Worm (Caenorhabditis elegans) whole organism, L2 larva: Measurements from ENCODE around the gene C15B12.4.

Experiments
- C34F6.9 ChIP-seq: fragments of 150-350 bp; optimal IDR thresholded peaks from 2 replicates; lab custom pipeline; 2014; ENCODE audit warnings: missing biosample characterization, missing genetic modification characterization
- F13H6.1 ChIP-seq: sonication (generic microtip); optimal IDR thresholded peaks from 2 replicates; lab custom pipeline; 2016; ENCODE audit warnings: missing genetic modification characterization, missing compliant biosample characterization
- R02D3.7 ChIP-seq: fragments of 150-350 bp; optimal IDR thresholded peaks from 2 replicates; lab custom pipeline; 2014; ENCODE audit warnings: missing biosample characterization, missing genetic modification characterization
- Y55F3AM.14 ChIP-seq: fragments of 200-800 bp; sonication (Bioruptor generic); optimal IDR thresholded peaks from 2 replicates; lab custom pipeline; 2018; ENCODE audit warnings: mild to moderate bottlenecking, missing genetic modification characterization, missing compliant biosample characterization
- ZK546.5 ChIP-seq: sonication (generic microtip); optimal IDR thresholded peaks from 2 replicates; lab custom pipeline; 2017; ENCODE audit warnings: missing biosample characterization, missing genetic modification characterization
- alr-1 ChIP-seq: fragments of 150-350 bp; optimal IDR thresholded peaks from 2 replicates; lab custom pipeline; 2014; ENCODE audit warnings: missing biosample characterization, missing genetic modification characterization
- aly-2 ChIP-seq: fragments of 150-350 bp; optimal IDR thresholded peaks from 2 replicates; lab custom pipeline; 2014; ENCODE audit warnings: missing biosample characterization, missing genetic modification characterization
- ama-1 ChIP-seq: fragments of 150-350 bp; optimal IDR thresholded peaks from 2 replicates; lab custom pipeline; 2018; ENCODE audit warnings: inconsistent platforms
- blmp-1 ChIP-seq: sonication (generic microtip); optimal IDR thresholded peaks from 2 replicates; lab custom pipeline; 2017; ENCODE audit warnings: missing genetic modification characterization, mild to moderate bottlenecking, missing compliant biosample characterization, antibody characterized with exemption, moderate library complexity; ENCODE audit not compliant: insufficient read depth
- ceh-16 ChIP-seq: fragments of 150-350 bp; optimal IDR thresholded peaks from 2 replicates; lab custom pipeline; 2014; ENCODE audit warnings: missing biosample characterization, missing genetic modification characterization
- ceh-82 ChIP-seq: fragments of 150-350 bp; optimal IDR thresholded peaks from 2 replicates; lab custom pipeline; 2014; ENCODE audit warnings: missing biosample characterization, missing genetic modification characterization
- crh-2 ChIP-seq: sonication (generic microtip); optimal IDR thresholded peaks from 2 replicates; lab custom pipeline; 2017; ENCODE audit warnings: missing biosample characterization, missing genetic modification characterization
- dmd-4 ChIP-seq: sonication (generic microtip); optimal IDR thresholded peaks from 2 replicates; lab custom pipeline; 2017; ENCODE audit warnings: missing biosample characterization, missing genetic modification characterization
- egl-27 ChIP-seq: sonication (generic microtip); optimal IDR thresholded peaks from 3 replicates; lab custom pipeline; 2017; ENCODE audit warnings: missing biosample characterization, missing genetic modification reagents, missing genetic modification characterization
- elt-1 ChIP-seq: fragments of 150-350 bp; optimal IDR thresholded peaks from 2 replicates; lab custom pipeline; 2014; ENCODE audit warnings: missing biosample characterization, missing genetic modification characterization
- elt-3 ChIP-seq: sonication (generic microtip); optimal IDR thresholded peaks from 2 replicates; lab custom pipeline; 2017; ENCODE audit warnings: missing biosample characterization, missing genetic modification characterization
- fos-1 ChIP-seq: fragments of 150-350 bp; optimal IDR thresholded peaks from 2 replicates; lab custom pipeline; 2014; ENCODE audit warnings: missing biosample characterization, missing genetic modification characterization
- gmeb-1 ChIP-seq: fragments of 150-350 bp; optimal IDR thresholded peaks from 2 replicates; lab custom pipeline; 2014; ENCODE audit warnings: missing biosample characterization, missing genetic modification characterization
- lin-11 ChIP-seq: fragments of 150-350 bp; sonication (generic microtip); optimal IDR thresholded peaks from 2 replicates; lab custom pipeline; 2014; ENCODE audit warnings: missing biosample characterization, missing genetic modification characterization, inconsistent platforms, mixed read lengths
- lin-13 ChIP-seq: fragments of 150-350 bp; optimal IDR thresholded peaks from 2 replicates; lab custom pipeline; 2014; ENCODE audit warnings: missing biosample characterization, missing genetic modification reagents, missing genetic modification characterization
- lin-39 ChIP-seq: fragments of 150-350 bp; optimal IDR thresholded peaks from 2 replicates; lab custom pipeline; 2014; ENCODE audit warnings: missing biosample characterization, missing genetic modification reagents, missing genetic modification characterization
- lsy-2 ChIP-seq, 2 experiments: fragments of 150-350 bp in 1 of 2; sonication (generic microtip) in 1 of 2; optimal IDR thresholded peaks; 2 replicates each; lab custom pipeline; 2014 to 2017; ENCODE audit warnings: missing biosample characterization in 2 of 2, missing genetic modification characterization in 2 of 2
- mab-5 ChIP-seq: fragments of 150-350 bp; optimal IDR thresholded peaks from 2 replicates; lab custom pipeline; 2014; ENCODE audit warnings: missing biosample characterization, missing genetic modification characterization
- mbf-1 ChIP-seq: sonication (generic microtip); optimal IDR thresholded peaks from 2 replicates; lab custom pipeline; 2017; ENCODE audit warnings: missing biosample characterization, missing genetic modification characterization
- mdl-1 ChIP-seq, 2 experiments: fragments of 150-350 bp in 1 of 2; sonication (generic microtip) in 1 of 2; optimal IDR thresholded peaks; 2 replicates each; lab custom pipeline; 2017; ENCODE audit warnings: missing biosample characterization in 2 of 2, missing genetic modification characterization in 2 of 2
- nhr-10 ChIP-seq: sonication (generic microtip); optimal IDR thresholded peaks from 2 replicates; lab custom pipeline; 2017; ENCODE audit warnings: missing biosample characterization, missing genetic modification characterization
- nhr-11 ChIP-seq: fragments of 150-350 bp; optimal IDR thresholded peaks from 2 replicates; lab custom pipeline; 2014; ENCODE audit warnings: missing biosample characterization, missing genetic modification characterization
- nhr-12 ChIP-seq: fragments of 150-350 bp; optimal IDR thresholded peaks from 2 replicates; lab custom pipeline; 2014; ENCODE audit warnings: missing biosample characterization, missing genetic modification characterization
- nhr-129 ChIP-seq: fragments of 150-350 bp; optimal IDR thresholded peaks from 2 replicates; lab custom pipeline; 2014; ENCODE audit warnings: missing biosample characterization, missing genetic modification characterization
- nhr-21 ChIP-seq: fragments of 150-350 bp; optimal IDR thresholded peaks from 2 replicates; lab custom pipeline; 2014; ENCODE audit warnings: missing biosample characterization, missing genetic modification characterization
- nhr-23 ChIP-seq: fragments of 150-350 bp; optimal IDR thresholded peaks from 2 replicates; lab custom pipeline; 2014; ENCODE audit warnings: missing biosample characterization, missing genetic modification reagents, missing genetic modification characterization
- nhr-237 ChIP-seq: fragments of 150-350 bp; optimal IDR thresholded peaks from 2 replicates; lab custom pipeline; 2014; ENCODE audit warnings: missing biosample characterization, missing genetic modification characterization
- nhr-25 ChIP-seq: fragments of 150-350 bp; sonication (generic microtip); optimal IDR thresholded peaks from 3 replicates; lab custom pipeline; 2014; ENCODE audit warnings: missing biosample characterization, missing genetic modification characterization
- nhr-6 ChIP-seq: fragments of 150-350 bp; optimal IDR thresholded peaks from 2 replicates; lab custom pipeline; 2014; ENCODE audit warnings: missing biosample characterization, missing genetic modification characterization
- nhr-77 ChIP-seq: fragments of 150-350 bp; optimal IDR thresholded peaks from 2 replicates; lab custom pipeline; 2014; ENCODE audit warnings: missing biosample characterization, missing genetic modification characterization
- peb-1 ChIP-seq: fragments of 150-350 bp; optimal IDR thresholded peaks from 2 replicates; lab custom pipeline; 2014; ENCODE audit warnings: missing biosample characterization, missing genetic modification characterization
- sem-4 ChIP-seq: fragments of 150-350 bp; optimal IDR thresholded peaks from 2 replicates; lab custom pipeline; 2014; ENCODE audit warnings: missing biosample characterization, missing genetic modification reagents, missing genetic modification characterization
- skn-1 ChIP-seq: sonication (generic microtip); optimal IDR thresholded peaks from 2 replicates; lab custom pipeline; 2017; ENCODE audit warnings: missing biosample characterization, missing genetic modification characterization
- sma-3 ChIP-seq: sonication (generic microtip); optimal IDR thresholded peaks from 2 replicates; lab custom pipeline; 2016; ENCODE audit warnings: missing genetic modification reagents, missing genetic modification characterization, missing compliant biosample characterization
- sma-9 ChIP-seq, 2 experiments: fragments of 150-350 bp in 1 of 2; sonication (generic microtip) in 1 of 2; optimal IDR thresholded peaks; 2 replicates each; lab custom pipeline; 2014 to 2016; ENCODE audit warnings: missing genetic modification characterization in 2 of 2, mild to moderate bottlenecking in 1 of 2, missing biosample characterization in 1 of 2, missing compliant biosample characterization in 1 of 2, missing genetic modification reagents in 1 of 2, moderate library complexity in 1 of 2
- snpc-4 ChIP-seq: fragments of 150-350 bp; optimal IDR thresholded peaks from 2 replicates; lab custom pipeline; 2014; ENCODE audit warnings: missing biosample characterization, missing genetic modification characterization
- unc-39 ChIP-seq: fragments of 150-350 bp; optimal IDR thresholded peaks from 2 replicates; lab custom pipeline; 2014; ENCODE audit warnings: missing biosample characterization, missing genetic modification characterization
- unc-55 ChIP-seq: fragments of 150-350 bp; sonication (generic microtip); optimal IDR thresholded peaks from 3 replicates; lab custom pipeline; 2014; ENCODE audit warnings: missing biosample characterization, missing genetic modification reagents, missing genetic modification characterization
- unc-62 ChIP-seq: fragments of 150-350 bp; optimal IDR thresholded peaks from 2 replicates; lab custom pipeline; 2014; ENCODE audit warnings: missing biosample characterization, missing genetic modification reagents, missing genetic modification characterization
- zag-1 ChIP-seq: fragments of 150-350 bp; optimal IDR thresholded peaks from 2 replicates; lab custom pipeline; 2014; ENCODE audit warnings: missing biosample characterization, missing genetic modification characterization
- ztf-1 ChIP-seq: fragments of 200-800 bp; sonication (Bioruptor generic); conservative IDR thresholded peaks from 2 replicates; pipeline ENCODE4 v1.3.6; 2022; ENCODE audit warnings: missing genetic modification characterization, missing compliant biosample characterization
- ztf-11 ChIP-seq: sonication (generic microtip); optimal IDR thresholded peaks from 2 replicates; lab custom pipeline; 2017; ENCODE audit warnings: missing biosample characterization, missing genetic modification characterization
- ztf-4 ChIP-seq: fragments of 150-350 bp; optimal IDR thresholded peaks from 2 replicates; lab custom pipeline; 2014; ENCODE audit warnings: missing biosample characterization, missing genetic modification characterization

The C15B12.4 gene

ce11 chrX:6518537-6518936, 45.0 kb upstream of the C15B12.4 start, which contains the start of gene ets-4:
TSS of gene ets-4 (plus strand) at chrX:6518883.
- TF ChIP-seq gmeb-1 (peak; percentile 62), sma-3 (peak; percentile 23), F13H6.1 (tag; lab: Kevin White, UChicago) (peak; percentile 56), fos-1 (tag; lab: Kevin White, UChicago) (peak; percentile 65), nhr-25 (no peak), ceh-16 (tag; lab: Kevin White, UChicago) (no peak), crh-2 (tag; lab: Kevin White, UChicago) (peak; percentile 27), sma-9 (GFP tag; optimal IDR thresholded peaks at IDR 0.05; lab: Kevin White, UChicago) (peak; percentile 8), sma-9 (tag; optimal IDR thresholded peaks at IDR 0.05; lab: Kevin White, UChicago) (no peak), skn-1 (tag; lab: Kevin White, UChicago) (peak; percentile 18)

ce11 chrX:6517025-6517770, 43.6 kb upstream of the C15B12.4 start:
- TF ChIP-seq ztf-4 = no peak
- TF ChIP-seq nhr-11 (tag; lab: Kevin White, UChicago) = no peak
- no peak for TF ChIP-seq mdl-1 (tag; optimal IDR thresholded peaks at IDR 0.05; lab: Kevin White, UChicago)
- no peak for TF ChIP-seq R02D3.7 (tag; lab: Kevin White, UChicago)
- no peak for TF ChIP-seq ztf-1 (GFP tag; lab: Robert Waterston, UW)
- no peak for TF ChIP-seq lin-11 (tag; lab: Kevin White, UChicago)
- no peak for TF ChIP-seq nhr-21 (tag; lab: Kevin White, UChicago)
- TF ChIP-seq aly-2 (tag; lab: Kevin White, UChicago) = no peak
- no peak for TF ChIP-seq unc-62 (GFP tag; lab: Kevin White, UChicago)
- TF ChIP-seq nhr-6 = no peak
- TF ChIP-seq nhr-12 (tag; lab: Kevin White, UChicago) = no peak
- TF ChIP-seq nhr-25 = no peak
- TF ChIP-seq zag-1 (tag; lab: Kevin White, UChicago) = no peak
- TF ChIP-seq nhr-10 (tag; lab: Kevin White, UChicago) = no peak
- TF ChIP-seq unc-55 = no peak
- no peak for TF ChIP-seq mbf-1
- TF ChIP-seq ztf-11 (tag; lab: Kevin White, UChicago) = no peak
- peak; percentile 3 for TF ChIP-seq F13H6.1 (tag; lab: Kevin White, UChicago)
- no peak for TF ChIP-seq nhr-237 (tag; lab: Kevin White, UChicago)
- no peak for TF ChIP-seq lin-39
- TF ChIP-seq blmp-1 (tag; lab: Kevin White, UChicago) = no peak
- no peak for TF ChIP-seq sem-4
- no peak for TF ChIP-seq mab-5
- no peak for TF ChIP-seq ama-1 (lab: Kevin White, UChicago)
- no peak for TF ChIP-seq ZK546.5 (tag; lab: Kevin White, UChicago)
- TF ChIP-seq egl-27 (tag; lab: Kevin White, UChicago) = no peak
- TF ChIP-seq peb-1 (tag; lab: Kevin White, UChicago) = no peak
- TF ChIP-seq dmd-4 (tag; lab: Kevin White, UChicago) = no peak
- TF ChIP-seq sma-9 (GFP tag; optimal IDR thresholded peaks at IDR 0.05; lab: Kevin White, UChicago) = peak; percentile 49
- no peak for TF ChIP-seq sma-9 (tag; optimal IDR thresholded peaks at IDR 0.05; lab: Kevin White, UChicago)
- TF ChIP-seq snpc-4 (tag; lab: Kevin White, UChicago) = no peak
- TF ChIP-seq unc-39 (tag; lab: Kevin White, UChicago) = no peak
- TF ChIP-seq crh-2 (tag; lab: Kevin White, UChicago) = peak; percentile 69
- TF ChIP-seq nhr-77 = no peak
- no peak for TF ChIP-seq ceh-82 (tag; lab: Kevin White, UChicago)
- no peak for TF ChIP-seq elt-1 (tag; lab: Kevin White, UChicago)
- TF ChIP-seq skn-1 (tag; lab: Kevin White, UChicago) = no peak
- no peak for TF ChIP-seq sma-3
- no peak for TF ChIP-seq C34F6.9 (tag; lab: Kevin White, UChicago)
- TF ChIP-seq elt-3 (tag; lab: Kevin White, UChicago) = no peak
- TF ChIP-seq nhr-23 = no peak
- peak; percentile 57 for TF ChIP-seq fos-1 (tag; lab: Kevin White, UChicago)
- no peak for TF ChIP-seq alr-1 (tag; lab: Kevin White, UChicago)
- no peak for TF ChIP-seq Y55F3AM.14 (GFP tag; lab: Kevin White, UChicago)
- no peak for TF ChIP-seq ceh-16 (tag; lab: Kevin White, UChicago)
- TF ChIP-seq lin-13 (GFP tag; lab: Kevin White, UChicago) = no peak
- TF ChIP-seq gmeb-1 = peak; percentile 18
- TF ChIP-seq lsy-2 (tag; optimal IDR thresholded peaks at IDR 0.05; lab: Kevin White, UChicago) = no peak
- peak; percentile 54 for TF ChIP-seq nhr-129 (tag; lab: Kevin White, UChicago)
